Worm (Caenorhabditis elegans) whole organism, mixed stage, embryonic: Measurements from ENCODE around the gene srh-183.

Experiments
- bed-3 ChIP-seq: fragments of 200-800 bp; sonication (Bioruptor generic); optimal IDR thresholded peaks from 3 replicates; lab custom pipeline; 2018; ENCODE audit warnings: mild to moderate bottlenecking, missing genetic modification characterization, moderate library complexity, missing compliant biosample characterization
- blmp-1 ChIP-seq: fragments of 150-350 bp; optimal IDR thresholded peaks from 2 replicates; lab custom pipeline; 2014; ENCODE audit warnings: missing biosample characterization, missing genetic modification characterization
- elt-3 ChIP-seq: fragments of 150-350 bp; optimal IDR thresholded peaks from 2 replicates; lab custom pipeline; 2014; ENCODE audit warnings: missing biosample characterization, missing genetic modification characterization
- mab-5 ChIP-seq: fragments of 150-350 bp; optimal IDR thresholded peaks from 2 replicates; lab custom pipeline; 2014; ENCODE audit warnings: missing biosample characterization, missing genetic modification characterization
- nhr-2 ChIP-seq: fragments of 150-350 bp; optimal IDR thresholded peaks from 2 replicates; lab custom pipeline; 2014; ENCODE audit warnings: missing biosample characterization, missing genetic modification characterization
- nhr-237 ChIP-seq: fragments of 150-350 bp; optimal IDR thresholded peaks from 2 replicates; lab custom pipeline; 2014; ENCODE audit warnings: missing biosample characterization, missing genetic modification characterization
- nhr-76 ChIP-seq: sonication (generic microtip); optimal IDR thresholded peaks from 2 replicates; lab custom pipeline; 2017; ENCODE audit warnings: missing biosample characterization, missing genetic modification characterization
- pha-4 ChIP-seq: fragments of 150-350 bp; optimal IDR thresholded peaks from 2 replicates; lab custom pipeline; 2018; ENCODE audit warnings: missing biosample characterization, missing genetic modification reagents, missing genetic modification characterization
- snpc-4 ChIP-seq: fragments of 150-350 bp; optimal IDR thresholded peaks from 2 replicates; lab custom pipeline; 2014; ENCODE audit warnings: missing biosample characterization, missing genetic modification characterization

DNA sequence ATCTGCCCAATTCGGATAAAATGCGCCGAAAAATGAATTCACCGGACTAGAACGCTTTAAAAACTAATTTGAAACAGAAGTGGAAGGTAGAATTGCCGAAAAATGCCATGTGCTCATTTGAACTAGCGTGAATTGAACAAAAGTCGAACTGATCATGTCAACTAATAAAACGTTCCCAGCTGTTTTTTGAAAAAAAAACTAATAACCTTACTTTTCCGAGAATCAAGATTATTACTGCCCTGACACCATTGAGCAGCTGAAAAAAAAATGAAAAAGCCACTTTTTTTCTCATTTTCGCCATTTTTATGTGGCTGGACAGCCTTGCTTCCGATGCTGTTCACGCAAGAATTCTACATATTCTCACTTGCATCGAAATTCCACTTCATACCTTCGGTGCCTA lies 5.1 kb downstream of the srh-183 start, which contains the start of gene srh-173:
- TF ChIP-seq nhr-237 (tag; lab: Kevin White, UChicago) (no peak), nhr-2 (tag; lab: Kevin White, UChicago) (no peak), blmp-1 (tag; lab: Kevin White, UChicago) (no peak), snpc-4 (tag; lab: Kevin White, UChicago) (no peak), elt-3 (no peak), bed-3 (GFP tag; lab: Kevin White, UChicago) (no peak), pha-4 (tag; lab: Kevin White, UChicago) (no peak), nhr-76 (no peak), mab-5 (no peak)
